Worm (Caenorhabditis elegans): ENCODE measurements around the gene mec-18.

DNA sequence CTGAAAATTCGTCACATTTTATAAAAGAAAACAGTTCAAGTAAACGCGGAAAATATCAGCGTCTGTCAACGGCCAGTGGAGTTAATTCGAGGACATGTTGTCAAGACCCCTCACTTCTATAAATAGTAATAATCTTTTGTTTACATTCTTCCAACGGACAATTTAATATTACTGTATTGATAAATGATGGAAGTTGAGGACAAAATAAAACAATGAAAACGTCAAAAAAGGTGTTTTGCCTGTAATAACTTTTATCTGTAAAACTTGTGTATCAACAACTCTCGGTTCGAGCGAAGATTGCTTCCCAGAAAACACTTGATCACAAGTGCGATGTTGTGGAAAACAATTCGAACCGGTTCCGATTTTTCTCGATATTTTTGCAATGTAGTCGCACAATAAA lies 25.6 kb downstream of the mec-18 start:
- no peak for TF ChIP-seq aly-1 (tag; optimal IDR thresholded peaks at IDR 0.05)
- TF ChIP-seq flt-1 (GFP tag; IDR thresholded peaks at IDR 0.05): no peak
- no peak for TF ChIP-seq ceh-36 (tag; optimal IDR thresholded peaks at IDR 0.05)
- no peak for TF ChIP-seq scrt-1 (GFP tag; IDR thresholded peaks at IDR 0.05)
- TF ChIP-seq hmbx-1 (tag; optimal IDR thresholded peaks at IDR 0.05): no peak
- no peak for TF ChIP-seq ama-1 (optimal IDR thresholded peaks at IDR 0.05)
- TF ChIP-seq ets-7 (tag; optimal IDR thresholded peaks at IDR 0.05): no peak
- TF ChIP-seq sea-1 (GFP tag; conservative IDR thresholded peaks at IDR 0.05): no peak
- no peak for TF ChIP-seq B0310.2 (tag; optimal IDR thresholded peaks at IDR 0.05)
- TF ChIP-seq hmg-4 (GFP tag; optimal IDR thresholded peaks at IDR 0.05): no peak
